Fruit fly (Drosophila melanogaster) whole organism, pupa: Measurements from ENCODE around the gene sens.

Experiments used
- CG10348 ChIP-seq: fragments of 200-800 bp; sonication (Bioruptor generic); IDR thresholded peaks from 2 replicates; pipeline ENCODE4 v1.3.6; 2022; ENCODE audit warnings: missing biosample characterization, missing genetic modification characterization
- CG12605 ChIP-seq: fragments of 200-800 bp; sonication (Bioruptor generic); IDR thresholded peaks from 2 replicates; pipeline ENCODE4 v1.3.6; 2022; ENCODE audit warnings: missing biosample characterization, missing genetic modification characterization
- CG13204 ChIP-seq: fragments of 200-800 bp; sonication (Bioruptor generic); optimal IDR thresholded peaks from 2 replicates; lab custom pipeline; 2018; ENCODE audit warnings: missing biosample characterization, mild to moderate bottlenecking, missing genetic modification characterization, moderate library complexity
- CG17806 ChIP-seq: fragments of 200-800 bp; sonication (Bioruptor generic); optimal IDR thresholded peaks from 2 replicates; lab custom pipeline; 2018; ENCODE audit warnings: missing biosample characterization, mild to moderate bottlenecking, missing genetic modification characterization, moderate library complexity
- CG32121 ChIP-seq: fragments of 200-800 bp; sonication (Bioruptor generic); IDR thresholded peaks from 2 replicates; pipeline ENCODE4 v1.3.6; 2022; ENCODE audit warnings: missing biosample characterization, missing genetic modification characterization
- CG34367 ChIP-seq: fragments of 200-800 bp; sonication (Bioruptor generic); optimal IDR thresholded peaks from 2 replicates; lab custom pipeline; 2018; ENCODE audit warnings: missing biosample characterization, mild to moderate bottlenecking, missing genetic modification characterization
- CG8159 ChIP-seq: fragments of 200-800 bp; sonication (Bioruptor generic); optimal IDR thresholded peaks from 3 replicates; lab custom pipeline; 2018; ENCODE audit warnings: missing biosample characterization, mild to moderate bottlenecking, missing genetic modification characterization, moderate library complexity
- CG9948 ChIP-seq: fragments of 200-800 bp; sonication (Bioruptor generic); optimal IDR thresholded peaks from 2 replicates; lab custom pipeline; 2018; ENCODE audit warnings: missing biosample characterization, mild to moderate bottlenecking, missing genetic modification characterization, moderate library complexity
- EcR ChIP-seq: fragments of 200-800 bp; sonication (Bioruptor generic); optimal IDR thresholded peaks from 3 replicates; lab custom pipeline; 2019; ENCODE audit warnings: missing biosample characterization, missing genetic modification characterization, mild to moderate bottlenecking, moderate library complexity, missing genetic modification reagents
- Ets98B ChIP-seq: fragments of 200-800 bp; sonication (Bioruptor generic); IDR thresholded peaks from 2 replicates; pipeline ENCODE4 v1.3.6; 2022; ENCODE audit warnings: missing biosample characterization, missing genetic modification characterization
- Snoo ChIP-seq: fragments of 200-800 bp; sonication (Bioruptor generic); optimal IDR thresholded peaks from 3 replicates; lab custom pipeline; 2017; ENCODE audit warnings: missing biosample characterization, mild to moderate bottlenecking, missing genetic modification characterization, inconsistent platforms
- fd96Ca ChIP-seq: fragments of 200-800 bp; sonication (Bioruptor generic); IDR thresholded peaks from 3 replicates; pipeline ENCODE4 v1.3.6; 2022; ENCODE audit warnings: missing biosample characterization, missing genetic modification characterization

- TF ChIP-seq CG17806 (peak; percentile 81), EcR (GFP tag; lab: Kevin White, UChicago) (peak; percentile 23), CG34367 (peak; percentile 92), fd96Ca (GFP tag; lab: Robert Waterston, UW) (peak; percentile 93), CG12605 (GFP tag; lab: Robert Waterston, UW) (peak; percentile 97), Ets98B (peak; percentile 93), CG9948 (peak; percentile 80), CG32121 (GFP tag; lab: Robert Waterston, UW) (peak; percentile 93), CG13204 (GFP tag; lab: Kevin White, UChicago) (peak; percentile 86), CG10348 (GFP tag; lab: Robert Waterston, UW) (no peak), Snoo (peak; percentile 72), CG8159 (tag; lab: Kevin White, UChicago) (peak; percentile 89)
Measured at dm6 chr3L:13442400-13442799, 41.5 kb upstream of the sens start, which contains the start of gene cmb.
